Fruit fly (Drosophila melanogaster) whole organism, embryonic: Measurements from ENCODE around the gene Reg-2.

ENCODE experiments used
- ATbp ChIP-seq: fragments of 200-800 bp; sonication (Bioruptor generic); optimal IDR thresholded peaks from 2 replicates; lab custom pipeline; 2017; ENCODE audit warnings: missing biosample characterization, mild to moderate bottlenecking, missing genetic modification characterization, missing genetic modification reagents
- Asciz ChIP-seq: fragments of 200-800 bp; sonication (Bioruptor generic); optimal IDR thresholded peaks from 2 replicates; lab custom pipeline; 2017; ENCODE audit warnings: missing biosample characterization, mild to moderate bottlenecking, missing genetic modification characterization, missing genetic modification reagents
- CG10543 ChIP-seq: fragments of 200-800 bp; sonication (Bioruptor generic); optimal IDR thresholded peaks from 3 replicates; lab custom pipeline; 2017; ENCODE audit warnings: missing biosample characterization, mild to moderate bottlenecking, missing genetic modification characterization, moderate library complexity
- CG11456 ChIP-seq: fragments of 200-800 bp; sonication (Bioruptor generic); IDR thresholded peaks from 3 replicates; pipeline ENCODE4 v1.3.6; 2022; ENCODE audit warnings: missing biosample characterization, missing genetic modification characterization
- CG12236 ChIP-seq: fragments of 200-800 bp; sonication (Bioruptor generic); optimal IDR thresholded peaks from 2 replicates; lab custom pipeline; 2016; ENCODE audit warnings: missing biosample characterization, missing genetic modification characterization
- CG12391 ChIP-seq: fragments of 200-800 bp; sonication (Bioruptor generic); optimal IDR thresholded peaks from 3 replicates; lab custom pipeline; 2018; ENCODE audit warnings: missing biosample characterization, mild to moderate bottlenecking, missing genetic modification characterization, moderate library complexity
- CG12744 ChIP-seq: fragments of 200-800 bp; sonication (Bioruptor generic); optimal IDR thresholded peaks from 2 replicates; lab custom pipeline; 2016; ENCODE audit warnings: missing biosample characterization, missing genetic modification characterization
- CG14441 ChIP-seq: fragments of 200-800 bp; sonication (Bioruptor generic); IDR thresholded peaks from 2 replicates; pipeline ENCODE4 v1.3.6; 2022; ENCODE audit warnings: missing biosample characterization, missing genetic modification characterization
- CG15269 ChIP-seq: fragments of 200-800 bp; sonication (Bioruptor generic); optimal IDR thresholded peaks from 2 replicates; lab custom pipeline; 2018; ENCODE audit warnings: missing biosample characterization, mild to moderate bottlenecking, missing genetic modification characterization, moderate library complexity
- CG15514 ChIP-seq: fragments of 200-800 bp; sonication (Bioruptor generic); optimal IDR thresholded peaks from 3 replicates; lab custom pipeline; 2017; ENCODE audit warnings: missing biosample characterization, missing genetic modification characterization, mild to moderate bottlenecking, moderate library complexity, missing genetic modification reagents
- CG17328 ChIP-seq: fragments of 200-800 bp; sonication (Bioruptor generic); IDR thresholded peaks from 2 replicates; pipeline ENCODE4 v1.3.6; 2022; ENCODE audit warnings: missing biosample characterization, missing genetic modification characterization
- CG2712 ChIP-seq: fragments of 200-800 bp; optimal IDR thresholded peaks from 3 replicates; lab custom pipeline; 2019; ENCODE audit warnings: missing biosample characterization, mild to moderate bottlenecking, missing genetic modification characterization, moderate library complexity
- CG32767 ChIP-seq: fragments of 200-800 bp; sonication (Bioruptor generic); IDR thresholded peaks from 2 replicates; pipeline ENCODE4 v1.3.6; 2022; ENCODE audit warnings: missing biosample characterization, missing genetic modification characterization
- CG34224 ChIP-seq: fragments of 200-800 bp; sonication (Bioruptor generic); IDR thresholded peaks from 3 replicates; pipeline ENCODE4 v1.3.6; 2022; ENCODE audit warnings: missing biosample characterization, missing genetic modification characterization; ENCODE audit not compliant: partially characterized antibody
- CG34422 ChIP-seq: fragments of 200-800 bp; sonication (Bioruptor generic); IDR thresholded peaks from 3 replicates; pipeline ENCODE4 v1.3.6; 2022; ENCODE audit warnings: missing biosample characterization, missing genetic modification characterization
- CG6689 ChIP-seq: fragments of 200-800 bp; sonication (Bioruptor generic); IDR thresholded peaks from 2 replicates; pipeline ENCODE4 v1.3.6; 2022; ENCODE audit warnings: missing biosample characterization, missing genetic modification characterization
- CG8478 ChIP-seq: fragments of >200 bp; optimal IDR thresholded peaks from 2 replicates; lab custom pipeline; 2018
- CG8924 ChIP-seq: fragments of 200-800 bp; optimal IDR thresholded peaks from 3 replicates; lab custom pipeline; 2019; ENCODE audit warnings: missing biosample characterization, mild to moderate bottlenecking, missing genetic modification characterization, moderate library complexity
- CG9932 ChIP-seq: fragments of 200-800 bp; sonication (Bioruptor generic); IDR thresholded peaks from 2 replicates; pipeline ENCODE4 v1.3.6; 2022; ENCODE audit warnings: missing biosample characterization, missing genetic modification characterization
- D19A ChIP-seq: fragments of 200-800 bp; optimal IDR thresholded peaks from 3 replicates; lab custom pipeline; 2019; ENCODE audit warnings: missing biosample characterization, mild to moderate bottlenecking, missing genetic modification characterization, moderate library complexity
- Dad ChIP-seq: fragments of 200-800 bp; sonication (Bioruptor generic); optimal IDR thresholded peaks from 3 replicates; lab custom pipeline; 2016; ENCODE audit warnings: missing biosample characterization, missing genetic modification characterization
- ERR ChIP-seq: fragments of 200-800 bp; sonication (Bioruptor generic); optimal IDR thresholded peaks from 2 replicates; lab custom pipeline; 2016; ENCODE audit warnings: missing biosample characterization, missing genetic modification characterization
- Fer2 ChIP-seq: fragments of 200-800 bp; sonication (Bioruptor generic); optimal IDR thresholded peaks from 2 replicates; lab custom pipeline; 2018; ENCODE audit warnings: missing biosample characterization, mild to moderate bottlenecking, missing genetic modification characterization, moderate library complexity
- H15 ChIP-seq: fragments of 200-800 bp; sonication (Bioruptor generic); IDR thresholded peaks from 3 replicates; pipeline ENCODE4 v1.3.6; 2022; ENCODE audit warnings: missing biosample characterization, missing genetic modification characterization
- HLH3B ChIP-seq: fragments of 200-800 bp; sonication (Bioruptor generic); IDR thresholded peaks from 2 replicates; pipeline ENCODE4 v1.3.6; 2022; ENCODE audit warnings: missing biosample characterization, missing genetic modification characterization
- Hr78 ChIP-seq, 2 experiments: fragments of 200-800 bp in 1 of 2; fragments of >200 bp in 1 of 2; sonication (Bioruptor generic) in 1 of 2; optimal IDR thresholded peaks; 2 replicates each; lab custom pipeline; 2017 to 2019; ENCODE audit warnings: missing biosample characterization in 2 of 2, missing genetic modification characterization in 2 of 2, mild to moderate bottlenecking in 1 of 2, moderate library complexity in 1 of 2
- Max ChIP-seq: fragments of 200-800 bp; sonication (Bioruptor generic); optimal IDR thresholded peaks from 2 replicates; lab custom pipeline; 2016; ENCODE audit warnings: missing biosample characterization, mild to moderate bottlenecking, missing genetic modification characterization
- Med ChIP-seq: fragments of 200-800 bp; sonication (Bioruptor generic); peaks from one replicate; lab custom pipeline; 2016; ENCODE audit warnings: missing biosample characterization, missing genetic modification characterization, mild to moderate bottlenecking, inconsistent platforms, moderate library complexity
- Nf-YA ChIP-seq: fragments of 200-800 bp; sonication (Bioruptor generic); IDR thresholded peaks from 2 replicates; pipeline ENCODE4 v1.3.6; 2022; ENCODE audit warnings: missing biosample characterization, missing genetic modification characterization
- Oli ChIP-seq: fragments of 200-800 bp; sonication (Bioruptor generic); optimal IDR thresholded peaks from 2 replicates; lab custom pipeline; 2018; ENCODE audit warnings: missing biosample characterization, mild to moderate bottlenecking, missing genetic modification characterization, moderate library complexity
- Stat92E ChIP-seq, 3 experiments: fragments of >200 bp in 2 of 3; fragments of 200-800 bp in 1 of 3; sonication (Bioruptor generic) in 1 of 3; optimal IDR thresholded peaks; 2 replicates each; lab custom pipeline; 2017 to 2019; ENCODE audit warnings: missing biosample characterization in 3 of 3, missing genetic modification characterization in 3 of 3, mild to moderate bottlenecking in 1 of 3, moderate library complexity in 1 of 3
- Taf1 ChIP-seq: fragments of 200-800 bp; sonication (Bioruptor generic); IDR thresholded peaks from 2 replicates; pipeline ENCODE4 v1.3.6; 2022; ENCODE audit warnings: missing biosample characterization, missing genetic modification characterization
- ap ChIP-seq: fragments of 200-800 bp; sonication (Bioruptor generic); IDR thresholded peaks from 2 replicates; pipeline ENCODE4 v1.3.6; 2022; ENCODE audit warnings: missing biosample characterization, missing genetic modification characterization
- chm ChIP-seq: fragments of 200-800 bp; sonication (Bioruptor generic); IDR thresholded peaks from 2 replicates; pipeline ENCODE4 v1.3.6; 2022; ENCODE audit warnings: missing biosample characterization, missing genetic modification characterization
- fd64A ChIP-seq: fragments of 200-800 bp; sonication (Bioruptor generic); optimal IDR thresholded peaks from 3 replicates; lab custom pipeline; 2018; ENCODE audit warnings: missing biosample characterization, mild to moderate bottlenecking, missing genetic modification characterization
- fd96Cb ChIP-seq: fragments of 200-800 bp; sonication (Bioruptor generic); optimal IDR thresholded peaks from 2 replicates; lab custom pipeline; 2018; ENCODE audit warnings: missing biosample characterization, mild to moderate bottlenecking, missing genetic modification characterization, moderate library complexity
- gfzf ChIP-seq: fragments of 200-800 bp; sonication (Bioruptor generic); optimal IDR thresholded peaks from 2 replicates; lab custom pipeline; 2016; ENCODE audit warnings: missing biosample characterization, mild to moderate bottlenecking, missing genetic modification characterization, moderate library complexity
- gt ChIP-seq: fragments of 200-800 bp; sonication (Bioruptor generic); IDR thresholded peaks from 2 replicates; pipeline ENCODE4 v1.3.6; 2022; ENCODE audit warnings: missing biosample characterization, missing genetic modification characterization
- hth ChIP-seq: fragments of >200 bp; optimal IDR thresholded peaks from 2 replicates; lab custom pipeline; 2017; ENCODE audit warnings: inconsistent platforms
- ken ChIP-seq: fragments of 200-800 bp; sonication (Bioruptor generic); IDR thresholded peaks from 3 replicates; pipeline ENCODE4 v1.3.6; 2022; ENCODE audit warnings: missing biosample characterization, missing genetic modification characterization
- kni ChIP-seq: fragments of 200-800 bp; sonication (Bioruptor generic); optimal IDR thresholded peaks from 3 replicates; lab custom pipeline; 2017; ENCODE audit warnings: mild to moderate bottlenecking, missing biosample characterization, missing genetic modification reagents, missing genetic modification characterization
- lilli ChIP-seq: fragments of 200-800 bp; sonication (Bioruptor generic); optimal IDR thresholded peaks from 3 replicates; lab custom pipeline; 2016; ENCODE audit warnings: missing biosample characterization, missing genetic modification characterization
- lmd ChIP-seq: fragments of 200-800 bp; sonication (Bioruptor generic); IDR thresholded peaks from 2 replicates; pipeline ENCODE4 v1.3.6; 2022; ENCODE audit warnings: missing biosample characterization, missing genetic modification characterization
- row ChIP-seq: fragments of 200-800 bp; sonication (Bioruptor generic); IDR thresholded peaks from 3 replicates; pipeline ENCODE4 v1.3.6; 2022; ENCODE audit warnings: missing biosample characterization, missing genetic modification characterization
- sens ChIP-seq: fragments of 200-800 bp; sonication (Bioruptor generic); peaks from one replicate; lab custom pipeline; 2016; ENCODE audit warnings: missing biosample characterization, missing genetic modification characterization
- shn ChIP-seq: fragments of 200-800 bp; sonication (Bioruptor generic); optimal IDR thresholded peaks from 3 replicates; lab custom pipeline; 2016; ENCODE audit warnings: missing biosample characterization, missing genetic modification characterization
- twi ChIP-seq: fragments of 200-800 bp; optimal IDR thresholded peaks from 2 replicates; lab custom pipeline; 2019; ENCODE audit warnings: missing biosample characterization, mild to moderate bottlenecking, missing genetic modification characterization, moderate library complexity
- unpg ChIP-seq: fragments of 200-800 bp; sonication (Bioruptor generic); optimal IDR thresholded peaks from 3 replicates; lab custom pipeline; 2018; ENCODE audit warnings: missing biosample characterization, mild to moderate bottlenecking, missing genetic modification characterization, moderate library complexity
- vfl ChIP-seq: fragments of 200-800 bp; sonication (Bioruptor generic); optimal IDR thresholded peaks from 2 replicates; lab custom pipeline; 2016; ENCODE audit warnings: missing biosample characterization, missing genetic modification characterization
- zfh1 ChIP-seq: fragments of 200-800 bp; sonication (Bioruptor generic); IDR thresholded peaks from 3 replicates; pipeline ENCODE4 v1.3.6; 2022; ENCODE audit warnings: missing biosample characterization, missing genetic modification characterization

Reg-2 gene

DNA sequence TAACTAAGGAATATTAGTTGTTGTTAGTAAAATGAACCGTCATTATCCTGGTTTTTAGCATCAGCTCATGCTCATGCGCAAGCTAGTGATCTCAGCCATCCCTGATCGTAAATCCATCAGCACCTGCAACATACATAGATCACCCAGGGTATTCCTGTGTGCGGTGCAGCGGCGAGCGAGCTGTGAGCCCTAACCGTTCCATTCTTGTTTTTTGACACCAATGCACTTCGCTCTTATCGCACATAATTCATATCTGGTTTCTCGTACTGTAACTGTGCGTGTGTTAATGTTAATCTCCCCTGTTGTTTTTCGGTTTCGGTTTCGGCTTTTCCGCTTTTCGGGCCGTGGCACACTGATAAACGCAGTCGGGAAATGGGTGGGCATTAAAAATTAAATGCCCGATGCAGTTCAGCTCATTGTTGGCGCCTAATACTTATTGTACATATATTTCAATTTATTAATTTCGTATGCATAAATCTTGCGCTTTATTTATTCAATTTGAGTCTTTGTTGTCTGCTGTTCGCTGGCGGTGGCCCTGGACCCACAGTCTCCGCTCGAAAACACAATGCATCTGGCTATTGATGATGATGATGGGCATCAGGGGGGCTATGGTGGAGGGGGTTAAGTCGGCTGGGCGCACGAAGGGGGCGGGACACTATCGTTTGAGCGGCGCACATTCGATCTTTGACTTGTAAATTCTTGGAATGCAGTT lies 18.0 kb upstream of the Reg-2 start (continued):
- TF ChIP-seq Stat92E (GFP tag; optimal IDR thresholded peaks at IDR 0.05; lab: Kevin White, UChicago) (peak in 1 of 3 experiments; percentile 38), row (peak; percentile 41; the same call in 2 of the 3 replicates), CG2712 (tag; lab: Kevin White, UChicago) (no peak), Med (peak; percentile 11), kni (peak; percentile 18), Oli (no peak), CG34224 (no peak), sens (GFP tag; lab: Kevin White, UChicago) (peak; percentile 42), unpg (GFP tag; lab: Kevin White, UChicago) (no peak), CG17328 (GFP tag; lab: Robert Waterston, UW) (0 out of 2 replicates have a peak, but pooled peaks have one; percentile 6), CG9932 (GFP tag; lab: Robert Waterston, UW) (no peak), D19A (tag; lab: Kevin White, UChicago) (peak; percentile 53), CG10543 (GFP tag; lab: Kevin White, UChicago) (peak; percentile 30), lilli (no peak), fd64A (GFP tag; lab: Kevin White, UChicago) (peak; percentile 8), chm (GFP tag; lab: Robert Waterston, UW) (0 out of 2 replicates have a peak, but pooled peaks have one; percentile 15), gt (GFP tag; lab: Robert Waterston, UW) (no peak), Hr78 (GFP tag; optimal IDR thresholded peaks at IDR 0.05; lab: Kevin White, UChicago) (peak in 1 of 2 experiments; percentile 24), ATbp (GFP tag; lab: Kevin White, UChicago) (peak; percentile 24), hth (lab: Kevin White, UChicago) (peak; percentile 23)

DNA sequence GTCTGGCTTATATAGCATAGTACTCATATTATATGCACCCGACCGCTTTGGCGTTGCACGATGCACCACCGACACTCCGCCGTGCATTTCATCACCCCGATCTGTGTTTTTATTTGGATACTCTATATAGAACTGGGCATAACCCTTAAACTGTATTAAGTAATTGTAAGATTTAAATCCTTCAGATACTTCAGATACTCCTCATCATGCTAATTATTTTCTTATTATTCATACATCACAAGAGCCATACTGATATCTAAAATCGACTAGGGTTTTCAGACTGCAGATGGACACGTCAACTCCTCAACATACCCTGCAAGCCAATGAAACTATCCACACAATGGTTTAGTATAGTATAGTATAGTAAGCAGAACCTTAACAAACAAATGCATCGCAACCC lies 17.2 kb upstream of the Reg-2 start:
- TF ChIP-seq ap (GFP tag; lab: Robert Waterston, UW) (no peak), CG11456 (no peak), CG12744 (GFP tag; lab: Kevin White, UChicago) (no peak), H15 (peak; percentile 18; the same call in 1 of the 3 replicates), Nf-YA (no peak), shn (GFP tag; lab: Kevin White, UChicago) (no peak), CG34422 (GFP tag; lab: Robert Waterston, UW) (no peak), HLH3B (GFP tag; lab: Robert Waterston, UW) (peak; percentile 34; the same call in 1 of the 2 replicates), CG15269 (tag; lab: Kevin White, UChicago) (no peak), CG12236 (GFP tag; lab: Kevin White, UChicago) (no peak), Asciz (GFP tag; lab: Kevin White, UChicago) (peak; percentile 12), CG14441 (GFP tag; lab: Robert Waterston, UW) (no peak), chm (GFP tag; lab: Robert Waterston, UW) (no peak), CG6689 (GFP tag; lab: Robert Waterston, UW) (peak; percentile 66), CG8478 (lab: Kevin White, UChicago) (no peak), Fer2 (tag; lab: Kevin White, UChicago) (no peak), Max (GFP tag; lab: Kevin White, UChicago) (no peak), twi (tag; lab: Kevin White, UChicago) (no peak), CG8924 (tag; lab: Kevin White, UChicago) (peak; percentile 30), Dad (GFP tag; lab: Kevin White, UChicago) (no peak), ERR (GFP tag; lab: Kevin White, UChicago) (no peak), CG32767 (GFP tag; lab: Robert Waterston, UW) (no peak), fd96Cb (tag; lab: Kevin White, UChicago) (peak; percentile 6), ken (GFP tag; lab: Robert Waterston, UW) (0 out of 3 replicates have a peak, but pooled peaks have one; percentile 21), CG15514 (GFP tag; lab: Kevin White, UChicago) (no peak), sens (GFP tag; lab: Kevin White, UChicago) (peak; percentile 92), vfl (GFP tag; lab: Kevin White, UChicago) (no peak), CG12391 (tag; lab: Kevin White, UChicago) (peak; percentile 7), lmd (GFP tag; lab: Robert Waterston, UW) (peak; percentile 42; the same call in 1 of the 2 replicates), zfh1 (peak; percentile 77), Hr78 (GFP tag; optimal IDR thresholded peaks at IDR 0.05; lab: Kevin White, UChicago) (no peak), Taf1 (no peak), gfzf (no peak)
